Worm (Caenorhabditis elegans) whole organism, L2 larva: ENCODE measurements around the gene mmaa-1.

Source experiments
- R02D3.7 ChIP-seq: fragments of 150-350 bp; optimal IDR thresholded peaks from 2 replicates; lab custom pipeline; 2014; ENCODE audit warnings: missing biosample characterization, missing genetic modification characterization
- crh-2 ChIP-seq: sonication (generic microtip); optimal IDR thresholded peaks from 2 replicates; lab custom pipeline; 2017; ENCODE audit warnings: missing biosample characterization, missing genetic modification characterization
- egl-27 ChIP-seq: sonication (generic microtip); optimal IDR thresholded peaks from 3 replicates; lab custom pipeline; 2017; ENCODE audit warnings: missing biosample characterization, missing genetic modification reagents, missing genetic modification characterization
- mdl-1 ChIP-seq, 2 experiments: fragments of 150-350 bp in 1 of 2; sonication (generic microtip) in 1 of 2; optimal IDR thresholded peaks; 2 replicates each; lab custom pipeline; 2017; ENCODE audit warnings: missing biosample characterization in 2 of 2, missing genetic modification characterization in 2 of 2
- nhr-12 ChIP-seq: fragments of 150-350 bp; optimal IDR thresholded peaks from 2 replicates; lab custom pipeline; 2014; ENCODE audit warnings: missing biosample characterization, missing genetic modification characterization

ce11 chrII:7093339-7093821 is 7.6 kb downstream of the mmaa-1 start, which contains the start of gene T02G5.3:
- TF ChIP-seq mdl-1 (tag; optimal IDR thresholded peaks at IDR 0.05; lab: Kevin White, UChicago) (no peak), R02D3.7 (tag; lab: Kevin White, UChicago) (no peak), egl-27 (no peak), nhr-12 (tag; lab: Kevin White, UChicago) (no peak), crh-2 (tag; lab: Kevin White, UChicago) (no peak)
